Worm (Caenorhabditis elegans): Measurements from ENCODE around the gene Y54F10BM.13.

Y54F10BM.13 gene

DNA sequence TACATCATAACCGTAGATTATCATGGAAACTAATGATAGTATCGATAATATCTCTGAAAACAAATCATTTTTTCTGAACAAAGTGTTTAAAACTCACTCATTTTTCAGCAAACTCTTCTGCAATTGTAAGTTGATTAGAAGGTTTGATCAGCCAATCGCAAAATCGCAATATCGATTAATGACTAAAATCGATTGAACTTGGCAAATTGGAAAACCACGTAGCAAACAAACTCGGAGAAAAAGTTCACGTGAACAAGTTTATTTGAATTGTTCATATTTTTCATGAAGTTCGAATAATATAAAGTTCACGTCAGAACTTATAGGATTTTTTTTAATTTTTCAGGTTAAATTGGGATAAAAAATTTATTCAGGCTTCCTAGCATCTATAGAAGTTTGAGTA is 41.0 kb upstream of the Y54F10BM.13 start, which contains the start of gene H04J21.1:
TSS of gene H04J21.1 (minus strand) at position 101 of the 400 bp plus-strand sequence.
- TF ChIP-seq F52B5.7 (tag; optimal IDR thresholded peaks at IDR 0.05), result no peak
- no peak for TF ChIP-seq chd-7 (tag; optimal IDR thresholded peaks at IDR 0.05)
- no peak for TF ChIP-seq C06A6.2 (GFP tag; conservative IDR thresholded peaks at IDR 0.05)
- no peak for TF ChIP-seq T07F8.4 (tag; optimal IDR thresholded peaks at IDR 0.05)
- no peak for TF ChIP-seq ceh-91 (GFP tag; IDR thresholded peaks at IDR 0.05)
- TF ChIP-seq snpc-1.1 (tag; optimal IDR thresholded peaks at IDR 0.05; ENCODE audit: insufficient read depth), result no peak
- no peak for TF ChIP-seq ceh-58 (GFP tag; IDR thresholded peaks at IDR 0.05)
- no peak for TF ChIP-seq hmg-1.2 (GFP tag; IDR thresholded peaks at IDR 0.05)
- no peak for TF ChIP-seq fkh-3 (tag; optimal IDR thresholded peaks at IDR 0.05)
- TF ChIP-seq lin-35 (GFP tag; optimal IDR thresholded peaks at IDR 0.05), result no peak
- no peak for TF ChIP-seq F22D6.2 (tag; optimal IDR thresholded peaks at IDR 0.05)
- TF ChIP-seq let-607 (tag; optimal IDR thresholded peaks at IDR 0.05), result no peak
- TF ChIP-seq ceh-40 (GFP tag; IDR thresholded peaks at IDR 0.05), result no peak
- no peak for TF ChIP-seq sdz-38 (tag; optimal IDR thresholded peaks at IDR 0.05)
- TF ChIP-seq nhr-179 (tag; optimal IDR thresholded peaks at IDR 0.05), result no peak
- no peak for TF ChIP-seq Y53G8AR.9 (GFP tag; conservative IDR thresholded peaks at IDR 0.05)

- TF ChIP-seq lin-40 (tag; optimal IDR thresholded peaks at IDR 0.05) (no peak), fkh-3 (tag; optimal IDR thresholded peaks at IDR 0.05) (no peak), lsl-1 (GFP tag; optimal IDR thresholded peaks at IDR 0.05) (no peak), B0035.1 (tag; optimal IDR thresholded peaks at IDR 0.05) (no peak), ZK185.1 (tag; optimal IDR thresholded peaks at IDR 0.05; ENCODE audit: poor library complexity, severe bottlenecking) (no peak), sptf-2 (GFP tag; optimal IDR thresholded peaks at IDR 0.05) (no peak), pbrm-1 (GFP tag; IDR thresholded peaks at IDR 0.05) (no peak), ztf-3 (GFP tag; optimal IDR thresholded peaks at IDR 0.05) (no peak), rcor-1 (GFP tag; IDR thresholded peaks at IDR 0.05) (no peak), snpc-1.1 (tag; optimal IDR thresholded peaks at IDR 0.05; ENCODE audit: insufficient read depth) (no peak), ekl-4 (GFP tag; IDR thresholded peaks at IDR 0.05) (no peak)
These were observed 37.5 kb upstream of the Y54F10BM.13 start, which contains the start of gene H04J21.4 for ce11 chrIII:2368424-2368823. H04J21.4 (minus strand) TSS chrIII:2368524.

DNA sequence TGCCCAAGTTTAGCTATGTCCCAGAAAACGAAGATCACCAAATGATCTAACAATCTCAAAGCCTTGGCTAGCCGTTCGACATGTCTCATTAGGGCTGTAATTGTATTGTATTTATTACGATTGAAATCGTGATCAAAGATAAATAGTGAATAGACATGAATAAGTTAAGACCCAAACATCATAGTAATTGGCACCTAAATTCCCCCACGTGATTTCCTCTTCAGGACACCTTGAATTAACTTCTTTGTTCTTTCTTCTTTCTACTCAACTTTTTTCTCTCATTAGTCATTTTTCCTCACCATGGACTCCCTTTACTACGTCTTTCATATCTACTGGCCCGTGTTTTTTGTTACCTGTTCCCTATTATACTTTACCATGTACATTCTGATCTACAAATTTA is 31.8 kb upstream of the Y54F10BM.13 start, which contains the start of gene srd-69:
TSS of gene srd-69 (plus strand) at position 301 of the 400 bp plus-strand sequence.
- TF ChIP-seq Y67H2A.10 (GFP tag; conservative IDR thresholded peaks at IDR 0.05) (no peak), unc-62 (GFP tag; optimal IDR thresholded peaks at IDR 0.05) (no peak), fkh-3 (tag; optimal IDR thresholded peaks at IDR 0.05) (no peak), nfyb-1 (GFP tag; IDR thresholded peaks at IDR 0.05) (no peak), him-1 (tag; optimal IDR thresholded peaks at IDR 0.05) (no peak), T07F8.4 (tag; optimal IDR thresholded peaks at IDR 0.05) (no peak), chd-7 (tag; optimal IDR thresholded peaks at IDR 0.05) (no peak), F39B2.1 (GFP tag; IDR thresholded peaks at IDR 0.05) (no peak), lin-40 (tag; optimal IDR thresholded peaks at IDR 0.05) (no peak), zfh-2 (GFP tag; conservative IDR thresholded peaks at IDR 0.05) (no peak), snpc-1.1 (tag; optimal IDR thresholded peaks at IDR 0.05; ENCODE audit: insufficient read depth) (no peak), cebp-1 (GFP tag; IDR thresholded peaks at IDR 0.05) (no peak), cebp-1 (tag; optimal IDR thresholded peaks at IDR 0.05) (no peak), akir-1 (GFP tag; optimal IDR thresholded peaks at IDR 0.05) (no peak), ztf-28 (GFP tag; IDR thresholded peaks at IDR 0.05) (no peak), F37B4.10 (GFP tag; IDR thresholded peaks at IDR 0.05) (no peak), lir-1 (GFP tag; conservative IDR thresholded peaks at IDR 0.05) (no peak), Y53F4B.3 (GFP tag; IDR thresholded peaks at IDR 0.05) (no peak), egl-44 (GFP tag; IDR thresholded peaks at IDR 0.05) (no peak), F52B5.7 (tag; optimal IDR thresholded peaks at IDR 0.05) (no peak)
